Worm (Caenorhabditis elegans) whole organism, L4 larva: ENCODE data around the gene grl-7.

ENCODE experiments used
- D1046.2 ChIP-seq: fragments of 200-800 bp; sonication (Bioruptor generic); IDR thresholded peaks from 2 replicates; pipeline ENCODE4 v1.3.6; 2022; ENCODE audit warnings: missing genetic modification characterization, missing compliant biosample characterization
- R02D3.7 ChIP-seq: fragments of 150-350 bp; sonication (generic microtip); optimal IDR thresholded peaks from 3 replicates; lab custom pipeline; 2014; ENCODE audit warnings: missing biosample characterization, missing genetic modification characterization
- T20F7.1 ChIP-seq: fragments of 200-800 bp; sonication (Bioruptor generic); optimal IDR thresholded peaks from 2 replicates; lab custom pipeline; 2018; ENCODE audit warnings: mild to moderate bottlenecking, missing genetic modification characterization, missing compliant biosample characterization
- Y5F2A.4 ChIP-seq: fragments of 200-800 bp; sonication (Bioruptor generic); optimal IDR thresholded peaks from 2 replicates; lab custom pipeline; 2018; ENCODE audit warnings: mild to moderate bottlenecking, missing genetic modification characterization, missing compliant biosample characterization
- ZK546.5 ChIP-seq, 2 experiments: sonication (generic microtip); optimal IDR thresholded peaks; 2 replicates each; lab custom pipeline; 2017; ENCODE audit warnings: missing biosample characterization in 2 of 2, missing genetic modification characterization in 2 of 2
- aha-1 ChIP-seq: fragments of 150-350 bp; peaks from one replicate; lab custom pipeline; 2014; ENCODE audit warnings: missing biosample characterization, missing genetic modification characterization
- attf-4 ChIP-seq: sonication (generic microtip); optimal IDR thresholded peaks from 3 replicates; lab custom pipeline; 2017; ENCODE audit warnings: missing biosample characterization, missing genetic modification characterization
- ceh-62 ChIP-seq: sonication (generic microtip); optimal IDR thresholded peaks from 2 replicates; lab custom pipeline; 2017; ENCODE audit warnings: missing biosample characterization, missing genetic modification characterization
- ceh-82 ChIP-seq: sonication (generic microtip); optimal IDR thresholded peaks from 2 replicates; lab custom pipeline; 2017; ENCODE audit warnings: missing biosample characterization, missing genetic modification characterization
- ces-1 ChIP-seq: fragments of 150-350 bp; sonication (generic microtip); optimal IDR thresholded peaks from 4 replicates; lab custom pipeline; 2014; ENCODE audit warnings: missing biosample characterization, missing genetic modification reagents, missing genetic modification characterization
- daf-12 ChIP-seq: fragments of 150-350 bp; optimal IDR thresholded peaks from 2 replicates; lab custom pipeline; 2014; ENCODE audit warnings: missing biosample characterization, missing genetic modification reagents, missing genetic modification characterization
- daf-8 ChIP-seq: fragments of 200-800 bp; sonication (Bioruptor generic); IDR thresholded peaks from 2 replicates; pipeline ENCODE4 v1.3.6; 2022; ENCODE audit warnings: missing genetic modification characterization, missing compliant biosample characterization
- dmd-8 ChIP-seq: fragments of 200-800 bp; sonication (Bioruptor generic); IDR thresholded peaks from 2 replicates; pipeline ENCODE4 v1.3.6; 2022; ENCODE audit warnings: missing genetic modification characterization, missing compliant biosample characterization
- dve-1 ChIP-seq: sonication (generic microtip); optimal IDR thresholded peaks from 2 replicates; lab custom pipeline; 2017; ENCODE audit warnings: antibody characterized with exemption, mild to moderate bottlenecking, missing genetic modification characterization, missing compliant biosample characterization; ENCODE audit not compliant: insufficient read depth
- egl-43 ChIP-seq: fragments of 200-800 bp; sonication (Bioruptor generic); IDR thresholded peaks from 2 replicates; pipeline ENCODE4 v1.3.6; 2022; ENCODE audit warnings: missing genetic modification reagents, missing genetic modification characterization, missing compliant biosample characterization
- gei-8 ChIP-seq: fragments of 200-800 bp; sonication (Bioruptor generic); optimal IDR thresholded peaks from 2 replicates; lab custom pipeline; 2018; ENCODE audit warnings: mild to moderate bottlenecking, missing genetic modification characterization, missing compliant biosample characterization
- hif-1 ChIP-seq, 2 experiments: sonication (generic microtip); optimal IDR thresholded peaks; 2 replicates each; lab custom pipeline; 2016 to 2017; ENCODE audit warnings: missing compliant biosample characterization in 2 of 2, missing genetic modification characterization in 2 of 2, missing genetic modification reagents in 2 of 2, missing genotype in 2 of 2, mild to moderate bottlenecking in 1 of 2
- hlh-11 ChIP-seq: fragments of 200-800 bp; sonication (Bioruptor generic); optimal IDR thresholded peaks from 2 replicates; lab custom pipeline; 2018; ENCODE audit warnings: mild to moderate bottlenecking, missing genetic modification characterization, missing compliant biosample characterization
- hlh-30 ChIP-seq: sonication (generic microtip); optimal IDR thresholded peaks from 2 replicates; lab custom pipeline; 2017; ENCODE audit warnings: antibody characterized with exemption, mild to moderate bottlenecking, missing genetic modification characterization, missing compliant biosample characterization; ENCODE audit not compliant: insufficient read depth
- hmg-1.1 ChIP-seq: fragments of 200-800 bp; sonication (Bioruptor generic); IDR thresholded peaks from 2 replicates; pipeline ENCODE4 v1.3.6; 2022; ENCODE audit warnings: missing genetic modification reagents, missing genetic modification characterization, missing compliant biosample characterization
- jun-1 ChIP-seq: fragments of 150-350 bp; optimal IDR thresholded peaks from 2 replicates; lab custom pipeline; 2014; ENCODE audit warnings: missing biosample characterization, missing genetic modification reagents, missing genetic modification characterization
- lim-7 ChIP-seq: fragments of 200-800 bp; sonication (Bioruptor generic); IDR thresholded peaks from 2 replicates; pipeline ENCODE4 v1.3.6; 2022; ENCODE audit warnings: missing genetic modification characterization, missing compliant biosample characterization
- lin-13 ChIP-seq: fragments of 150-350 bp; optimal IDR thresholded peaks from 2 replicates; lab custom pipeline; 2014; ENCODE audit warnings: missing biosample characterization, missing genetic modification reagents, missing genetic modification characterization
- lin-15B ChIP-seq: fragments of 150-350 bp; sonication (generic microtip); optimal IDR thresholded peaks from 3 replicates; lab custom pipeline; 2014; ENCODE audit warnings: missing biosample characterization, missing genetic modification characterization
- lin-38 ChIP-seq: fragments of 200-800 bp; sonication (Bioruptor generic); IDR thresholded peaks from 2 replicates; pipeline ENCODE4 v1.3.6; 2022; ENCODE audit warnings: missing genetic modification reagents, missing genetic modification characterization, missing compliant biosample characterization
- lsy-2 ChIP-seq, 2 experiments: fragments of 150-350 bp in 1 of 2; sonication (generic microtip) in 1 of 2; optimal IDR thresholded peaks; 2 replicates each; lab custom pipeline; 2014 to 2017; ENCODE audit warnings: missing biosample characterization in 2 of 2, missing genetic modification characterization in 2 of 2
- madf-5 ChIP-seq, 2 experiments: fragments of 200-800 bp; sonication (Bioruptor generic); IDR thresholded peaks; 2 replicates each; pipeline ENCODE4 v1.3.6; 2022; ENCODE audit warnings: missing compliant biosample characterization in 2 of 2, missing genetic modification characterization in 2 of 2
- mdl-1 ChIP-seq, 2 experiments: fragments of 150-350 bp in 1 of 2; sonication (generic microtip) in 1 of 2; optimal IDR thresholded peaks; 2 replicates each; lab custom pipeline; 2014 to 2017; ENCODE audit warnings: missing biosample characterization in 2 of 2, missing genetic modification characterization in 2 of 2
- mxl-3 ChIP-seq: fragments of 200-800 bp; sonication (Bioruptor generic); optimal IDR thresholded peaks from 2 replicates; lab custom pipeline; 2018; ENCODE audit warnings: mild to moderate bottlenecking, missing genetic modification characterization, missing compliant biosample characterization
- nhr-10 ChIP-seq: fragments of 150-350 bp; optimal IDR thresholded peaks from 2 replicates; lab custom pipeline; 2014; ENCODE audit warnings: missing biosample characterization, missing genetic modification characterization
- nhr-102 ChIP-seq: sonication (generic microtip); optimal IDR thresholded peaks from 2 replicates; lab custom pipeline; 2016; ENCODE audit warnings: mild to moderate bottlenecking, missing genetic modification characterization, moderate library complexity, missing compliant biosample characterization
- nhr-11 ChIP-seq: fragments of 150-350 bp; optimal IDR thresholded peaks from 2 replicates; lab custom pipeline; 2014; ENCODE audit warnings: missing biosample characterization, missing genetic modification characterization
- nhr-111 ChIP-seq: fragments of 200-800 bp; sonication (Bioruptor generic); optimal IDR thresholded peaks from 2 replicates; lab custom pipeline; 2018; ENCODE audit warnings: mild to moderate bottlenecking, missing genetic modification characterization, missing compliant biosample characterization
- nhr-48 ChIP-seq: sonication (generic microtip); optimal IDR thresholded peaks from 2 replicates; lab custom pipeline; 2016; ENCODE audit warnings: mild to moderate bottlenecking, missing genetic modification characterization, missing compliant biosample characterization
- nhr-6 ChIP-seq: fragments of 150-350 bp; optimal IDR thresholded peaks from 2 replicates; lab custom pipeline; 2014; ENCODE audit warnings: missing biosample characterization, missing genetic modification characterization
- pha-4 ChIP-seq, 2 experiments: fragments of 150-350 bp in 1 of 2; fragments of 200-800 bp in 1 of 2; sonication (Bioruptor generic) in 1 of 2; IDR thresholded peaks in 1 of 2; optimal IDR thresholded peaks in 1 of 2; 2 replicates each; pipeline versions ENCODE4 v1.3.6 to Lab custom; 2014 to 2022; ENCODE audit warnings: missing genetic modification characterization in 2 of 2, missing genetic modification reagents in 2 of 2, missing biosample characterization in 1 of 2, missing compliant biosample characterization in 1 of 2
- php-3 ChIP-seq: fragments of 200-800 bp; sonication (Bioruptor generic); IDR thresholded peaks from 2 replicates; pipeline ENCODE4 v1.3.6; 2022; ENCODE audit warnings: missing genetic modification reagents, missing genetic modification characterization, missing compliant biosample characterization
- rbr-2 ChIP-seq: sonication (generic microtip); optimal IDR thresholded peaks from 2 replicates; lab custom pipeline; 2016; ENCODE audit warnings: missing genotype, missing genetic modification characterization, missing compliant biosample characterization
- sdz-12 ChIP-seq: fragments of 200-800 bp; sonication (Bioruptor generic); optimal IDR thresholded peaks from 2 replicates; lab custom pipeline; 2018; ENCODE audit warnings: mild to moderate bottlenecking, missing genetic modification characterization, missing compliant biosample characterization
- snpc-4 ChIP-seq: fragments of 150-350 bp; optimal IDR thresholded peaks from 2 replicates; lab custom pipeline; 2014; ENCODE audit warnings: missing biosample characterization, missing genetic modification characterization
- spr-3 ChIP-seq: fragments of 200-800 bp; sonication (Bioruptor generic); optimal IDR thresholded peaks from 2 replicates; lab custom pipeline; 2018; ENCODE audit warnings: mild to moderate bottlenecking, missing genetic modification characterization, missing compliant biosample characterization
- tag-97 ChIP-seq: fragments of 200-800 bp; sonication (Bioruptor generic); IDR thresholded peaks from 2 replicates; pipeline ENCODE4 v1.3.6; 2022; ENCODE audit warnings: missing genetic modification characterization, missing compliant biosample characterization
- unc-130 ChIP-seq: sonication (generic microtip); optimal IDR thresholded peaks from 2 replicates; lab custom pipeline; 2016; ENCODE audit warnings: missing genetic modification reagents, missing genetic modification characterization, missing compliant biosample characterization
- unc-39 ChIP-seq: sonication (generic microtip); optimal IDR thresholded peaks from 2 replicates; lab custom pipeline; 2017; ENCODE audit warnings: missing biosample characterization, missing genetic modification characterization
- zfp-2 ChIP-seq: sonication (generic microtip); optimal IDR thresholded peaks from 2 replicates; lab custom pipeline; 2016; ENCODE audit warnings: mild to moderate bottlenecking, missing genetic modification characterization, missing compliant biosample characterization
- zip-2 ChIP-seq: fragments of 150-350 bp; optimal IDR thresholded peaks from 2 replicates; lab custom pipeline; 2014; ENCODE audit warnings: missing biosample characterization, missing genetic modification characterization
- ztf-11 ChIP-seq: fragments of 150-350 bp; optimal IDR thresholded peaks from 2 replicates; lab custom pipeline; 2014; ENCODE audit warnings: missing biosample characterization, missing genetic modification characterization

grl-7 gene

DNA sequence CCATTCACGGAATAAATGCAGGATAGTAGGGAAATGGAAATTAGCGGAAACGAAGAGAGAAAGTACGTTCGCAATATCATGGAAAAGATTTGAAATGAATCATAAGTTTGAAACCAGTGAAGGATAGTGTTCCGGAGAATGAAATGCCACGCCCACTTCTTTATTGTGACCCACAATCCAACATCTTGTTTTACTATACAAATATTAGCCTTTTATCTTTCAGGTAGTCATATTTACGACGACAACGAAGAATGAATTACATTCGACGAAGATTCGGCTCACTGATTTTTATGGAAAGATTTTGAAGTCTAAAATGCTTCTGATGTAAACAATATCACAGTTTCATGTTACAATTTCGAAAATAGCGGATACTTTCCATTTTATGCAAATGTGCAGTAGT, 30.0 kb downstream of the grl-7 start, which contains the start of gene cutl-18:
cutl-18 (minus strand) TSS at position 101 of the 400 bp plus-strand sequence.
- peak; percentile 13 for TF ChIP-seq aha-1 (tag; lab: Kevin White, UChicago)
- no peak for TF ChIP-seq daf-12 (tag; lab: Kevin White, UChicago)

ce11 chrV:11314025-11314880, 32.6 kb downstream of the grl-7 start:
- peak; percentile 95 for TF ChIP-seq mxl-3 (GFP tag; lab: Kevin White, UChicago)
- peak; percentile 86 for TF ChIP-seq jun-1
- TF ChIP-seq madf-5 (GFP tag; IDR thresholded peaks at IDR 0.05; lab: Robert Waterston, UW) = peak; percentile 97 to 99
- TF ChIP-seq ztf-11 (tag; lab: Kevin White, UChicago) = no peak
- no peak for TF ChIP-seq snpc-4 (tag; lab: Kevin White, UChicago)
- TF ChIP-seq nhr-11 (tag; lab: Kevin White, UChicago) = peak; percentile 57
- peak; percentile 93 for TF ChIP-seq hmg-1.1 (GFP tag; lab: Robert Waterston, UW)
- TF ChIP-seq pha-4 (GFP tag; IDR thresholded peaks at IDR 0.05; lab: Robert Waterston, UW) = peak; percentile 99
- no peak for TF ChIP-seq pha-4 (tag; optimal IDR thresholded peaks at IDR 0.05; lab: Kevin White, UChicago)
- TF ChIP-seq nhr-102 (tag; lab: Kevin White, UChicago) = peak; percentile 94
- peak; percentile 45 for TF ChIP-seq R02D3.7 (tag; lab: Kevin White, UChicago)
- peak; percentile 99 for TF ChIP-seq sdz-12
- TF ChIP-seq rbr-2 = peak; percentile 90
- peak; percentile 93 for TF ChIP-seq dve-1 (tag; lab: Kevin White, UChicago)
- TF ChIP-seq zfp-2 (tag; lab: Kevin White, UChicago) = peak; percentile 74
- TF ChIP-seq dmd-8 = peak; percentile 100
- TF ChIP-seq zip-2 (tag; lab: Kevin White, UChicago) = no peak
- peak; percentile 97 for TF ChIP-seq D1046.2 (GFP tag; lab: Robert Waterston, UW)
- peak; percentile 71 for TF ChIP-seq T20F7.1 (GFP tag; lab: Kevin White, UChicago)
- peak in 1 of 2 experiments; percentile 82 for TF ChIP-seq hif-1 (tag; optimal IDR thresholded peaks at IDR 0.05; lab: Kevin White, UChicago)
- peak; percentile 79 for TF ChIP-seq nhr-48 (tag; lab: Kevin White, UChicago)
- TF ChIP-seq php-3 = peak; percentile 95
- TF ChIP-seq mdl-1 (tag; optimal IDR thresholded peaks at IDR 0.05; lab: Kevin White, UChicago) = peak in 1 of 2 experiments; percentile 49
- TF ChIP-seq egl-43 (GFP tag; lab: Robert Waterston, UW) = peak; percentile 100
- TF ChIP-seq spr-3 = peak; percentile 95
- no peak for TF ChIP-seq ceh-82
- peak; percentile 77 for TF ChIP-seq attf-4
- peak; percentile 97 for TF ChIP-seq hlh-11 (tag; lab: Kevin White, UChicago)
- peak; percentile 92 for TF ChIP-seq lin-38 (GFP tag; lab: Robert Waterston, UW)
- no peak for TF ChIP-seq ces-1 (GFP tag; lab: Kevin White, UChicago)
- TF ChIP-seq lim-7 (GFP tag; lab: Robert Waterston, UW) = peak; percentile 100
- peak; percentile 76 for TF ChIP-seq nhr-10 (tag; lab: Kevin White, UChicago)
- TF ChIP-seq unc-130 (GFP tag; lab: Kevin White, UChicago) = peak; percentile 96
- peak; percentile 28 for TF ChIP-seq lin-15B
- peak; percentile 97 for TF ChIP-seq Y5F2A.4 (GFP tag; lab: Kevin White, UChicago)
- peak; percentile 39 to 78 for TF ChIP-seq lsy-2 (tag; optimal IDR thresholded peaks at IDR 0.05; lab: Kevin White, UChicago)
- peak; percentile 98 for TF ChIP-seq nhr-111 (GFP tag; lab: Kevin White, UChicago)
- peak; percentile 87 for TF ChIP-seq lin-13
- TF ChIP-seq unc-39 (tag; lab: Kevin White, UChicago) = no peak
- TF ChIP-seq hlh-30 (tag; lab: Kevin White, UChicago) = peak; percentile 98
- TF ChIP-seq daf-8 (GFP tag; lab: Robert Waterston, UW) = 0 out of 2 replicates have a peak, but pooled peaks have one; percentile 59
- TF ChIP-seq ZK546.5 (tag; optimal IDR thresholded peaks at IDR 0.05; lab: Kevin White, UChicago) = peak in 1 of 2 experiments; percentile 28
- peak; percentile 99 for TF ChIP-seq gei-8 (GFP tag; lab: Kevin White, UChicago)
- 0 out of 2 replicates have a peak, but pooled peaks have one; percentile 85 for TF ChIP-seq tag-97 (GFP tag; lab: Robert Waterston, UW)
- TF ChIP-seq ceh-62 = no peak
- peak; percentile 84 for TF ChIP-seq nhr-6 (tag; lab: Kevin White, UChicago)
